Fruit fly (Drosophila melanogaster) whole organism, embryonic: ENCODE data around the gene RpS17.

Experiments
- Ada2b ChIP-seq: fragments of 200-800 bp; sonication (Bioruptor generic); IDR thresholded peaks from 2 replicates; pipeline ENCODE4 v1.3.6; 2022; ENCODE audit warnings: missing biosample characterization, missing genetic modification characterization
- Asciz ChIP-seq: fragments of 200-800 bp; sonication (Bioruptor generic); optimal IDR thresholded peaks from 2 replicates; lab custom pipeline; 2017; ENCODE audit warnings: missing biosample characterization, mild to moderate bottlenecking, missing genetic modification characterization, missing genetic modification reagents
- CG12236 ChIP-seq: fragments of 200-800 bp; sonication (Bioruptor generic); optimal IDR thresholded peaks from 2 replicates; lab custom pipeline; 2016; ENCODE audit warnings: missing biosample characterization, missing genetic modification characterization
- CG14667 ChIP-seq: fragments of 200-800 bp; sonication (Bioruptor generic); IDR thresholded peaks from 2 replicates; pipeline ENCODE4 v1.3.6; 2022; ENCODE audit warnings: missing biosample characterization, missing genetic modification characterization
- CG17328 ChIP-seq: fragments of 200-800 bp; sonication (Bioruptor generic); IDR thresholded peaks from 2 replicates; pipeline ENCODE4 v1.3.6; 2022; ENCODE audit warnings: missing biosample characterization, missing genetic modification characterization
- CG17568 ChIP-seq: fragments of 200-800 bp; sonication (Bioruptor generic); optimal IDR thresholded peaks from 2 replicates; lab custom pipeline; 2018; ENCODE audit warnings: missing biosample characterization, mild to moderate bottlenecking, missing genetic modification characterization, moderate library complexity
- CG32767 ChIP-seq: fragments of 200-800 bp; sonication (Bioruptor generic); IDR thresholded peaks from 2 replicates; pipeline ENCODE4 v1.3.6; 2022; ENCODE audit warnings: missing biosample characterization, missing genetic modification characterization
- CG33557 ChIP-seq: fragments of 200-800 bp; sonication (Bioruptor generic); optimal IDR thresholded peaks from 2 replicates; lab custom pipeline; 2019; ENCODE audit warnings: missing biosample characterization, mild to moderate bottlenecking, missing genetic modification characterization, moderate library complexity
- CG34422 ChIP-seq: fragments of 200-800 bp; sonication (Bioruptor generic); IDR thresholded peaks from 3 replicates; pipeline ENCODE4 v1.3.6; 2022; ENCODE audit warnings: missing biosample characterization, missing genetic modification characterization
- CG3838 ChIP-seq: fragments of 200-800 bp; sonication (Bioruptor generic); optimal IDR thresholded peaks from 3 replicates; lab custom pipeline; 2016; ENCODE audit warnings: missing biosample characterization, missing genetic modification characterization
- CG5180 ChIP-seq: fragments of 200-800 bp; sonication (Bioruptor generic); optimal IDR thresholded peaks from 3 replicates; lab custom pipeline; 2017; ENCODE audit warnings: missing biosample characterization, missing genetic modification characterization, mild to moderate bottlenecking, moderate library complexity, missing genetic modification reagents
- CG5245 ChIP-seq: fragments of 200-800 bp; sonication (Bioruptor generic); optimal IDR thresholded peaks from 3 replicates; lab custom pipeline; 2016; ENCODE audit warnings: missing biosample characterization, missing genetic modification characterization
- CG6272 ChIP-seq: fragments of 200-800 bp; sonication (Bioruptor generic); IDR thresholded peaks from 2 replicates; pipeline ENCODE4 v1.3.6; 2022; ENCODE audit warnings: missing biosample characterization, missing genetic modification characterization
- CG6765 ChIP-seq: fragments of 200-800 bp; sonication (Bioruptor generic); optimal IDR thresholded peaks from 3 replicates; lab custom pipeline; 2017; ENCODE audit warnings: missing biosample characterization, mild to moderate bottlenecking, missing genetic modification characterization
- CG8359 ChIP-seq: fragments of 200-800 bp; sonication (Bioruptor generic); optimal IDR thresholded peaks from 2 replicates; lab custom pipeline; 2017; ENCODE audit warnings: missing biosample characterization, mild to moderate bottlenecking, missing genetic modification characterization, borderline replicate concordance
- CG8924 ChIP-seq: fragments of 200-800 bp; optimal IDR thresholded peaks from 3 replicates; lab custom pipeline; 2019; ENCODE audit warnings: missing biosample characterization, mild to moderate bottlenecking, missing genetic modification characterization, moderate library complexity
- CG9437 ChIP-seq: fragments of 200-800 bp; sonication (Bioruptor generic); optimal IDR thresholded peaks from 2 replicates; lab custom pipeline; 2018; ENCODE audit warnings: missing biosample characterization, mild to moderate bottlenecking, missing genetic modification characterization
- CG9932 ChIP-seq: fragments of 200-800 bp; sonication (Bioruptor generic); IDR thresholded peaks from 2 replicates; pipeline ENCODE4 v1.3.6; 2022; ENCODE audit warnings: missing biosample characterization, missing genetic modification characterization
- CkIIα-i1 ChIP-seq: fragments of 200-800 bp; sonication (Bioruptor generic); IDR thresholded peaks from 2 replicates; pipeline ENCODE4 v1.3.6; 2022; ENCODE audit warnings: missing biosample characterization, missing genetic modification characterization
- CoRest ChIP-seq: fragments of 200-800 bp; sonication (Bioruptor generic); optimal IDR thresholded peaks from 3 replicates; lab custom pipeline; 2018; ENCODE audit warnings: missing biosample characterization, mild to moderate bottlenecking, missing genetic modification characterization, moderate library complexity
- Dad ChIP-seq: fragments of 200-800 bp; sonication (Bioruptor generic); optimal IDR thresholded peaks from 3 replicates; lab custom pipeline; 2016; ENCODE audit warnings: missing biosample characterization, missing genetic modification characterization
- Doc3 ChIP-seq: fragments of 200-800 bp; sonication (Bioruptor generic); IDR thresholded peaks from 3 replicates; pipeline ENCODE4 v1.3.6; 2022; ENCODE audit warnings: missing biosample characterization, missing genetic modification characterization; ENCODE audit not compliant: partially characterized antibody
- E2f2 ChIP-seq: fragments of 200-800 bp; sonication (Bioruptor generic); IDR thresholded peaks from 2 replicates; pipeline ENCODE4 v1.3.6; 2022; ENCODE audit warnings: missing biosample characterization, missing genetic modification characterization
- Fer3 ChIP-seq: fragments of 200-800 bp; sonication (Bioruptor generic); optimal IDR thresholded peaks from 2 replicates; lab custom pipeline; 2018; ENCODE audit warnings: missing biosample characterization, mild to moderate bottlenecking, missing genetic modification characterization, moderate library complexity
- H15 ChIP-seq: fragments of 200-800 bp; sonication (Bioruptor generic); IDR thresholded peaks from 3 replicates; pipeline ENCODE4 v1.3.6; 2022; ENCODE audit warnings: missing biosample characterization, missing genetic modification characterization
- HHEX ChIP-seq: fragments of 200-800 bp; sonication (Bioruptor generic); optimal IDR thresholded peaks from 3 replicates; lab custom pipeline; 2017; ENCODE audit warnings: missing biosample characterization, mild to moderate bottlenecking, missing genetic modification characterization, missing genetic modification reagents
- Hmx ChIP-seq: fragments of 200-800 bp; sonication (Bioruptor generic); optimal IDR thresholded peaks from 2 replicates; lab custom pipeline; 2016; ENCODE audit warnings: missing biosample characterization, missing genetic modification characterization
- Med ChIP-seq: fragments of 200-800 bp; sonication (Bioruptor generic); peaks from one replicate; lab custom pipeline; 2016; ENCODE audit warnings: missing biosample characterization, missing genetic modification characterization, mild to moderate bottlenecking, inconsistent platforms, moderate library complexity
- Mes4 ChIP-seq: fragments of 200-800 bp; sonication (Bioruptor generic); optimal IDR thresholded peaks from 2 replicates; lab custom pipeline; 2016; ENCODE audit warnings: missing biosample characterization, missing genetic modification characterization
- Oli ChIP-seq: fragments of 200-800 bp; sonication (Bioruptor generic); optimal IDR thresholded peaks from 2 replicates; lab custom pipeline; 2018; ENCODE audit warnings: missing biosample characterization, mild to moderate bottlenecking, missing genetic modification characterization, moderate library complexity
- Trl ChIP-seq, 3 experiments: fragments of >200 bp in 2 of 3; fragments of 200-800 bp in 1 of 3; sonication (Bioruptor generic) in 1 of 3; optimal IDR thresholded peaks; 2 replicates in 1 of 3; 3 replicates in 2 of 3; lab custom pipeline; 2016 to 2017; ENCODE audit warnings: missing biosample characterization in 1 of 3, missing genetic modification characterization in 1 of 3
- YL-1 ChIP-seq: fragments of 200-800 bp; sonication (Bioruptor generic); optimal IDR thresholded peaks from 3 replicates; lab custom pipeline; 2017; ENCODE audit warnings: missing biosample characterization, mild to moderate bottlenecking, missing genetic modification characterization
- al ChIP-seq: fragments of 200-800 bp; sonication (Bioruptor generic); IDR thresholded peaks from 2 replicates; pipeline ENCODE4 v1.3.6; 2022; ENCODE audit warnings: missing biosample characterization, missing genetic modification characterization
- ato ChIP-seq: fragments of 200-800 bp; sonication (Bioruptor generic); IDR thresholded peaks from 2 replicates; pipeline ENCODE4 v1.3.6; 2022; ENCODE audit warnings: missing biosample characterization, missing genetic modification characterization; ENCODE audit not compliant: partially characterized antibody
- cas ChIP-seq: fragments of 200-800 bp; sonication (Bioruptor generic); IDR thresholded peaks from 2 replicates; pipeline ENCODE4 v1.3.6; 2022; ENCODE audit warnings: missing biosample characterization, missing genetic modification characterization
- chinmo ChIP-seq: fragments of 200-800 bp; sonication (Bioruptor generic); IDR thresholded peaks from 4 replicates; pipeline ENCODE4 v1.3.6; 2022; ENCODE audit warnings: missing biosample characterization, missing genetic modification characterization; ENCODE audit not compliant: partially characterized antibody
- chm ChIP-seq: fragments of 200-800 bp; sonication (Bioruptor generic); IDR thresholded peaks from 2 replicates; pipeline ENCODE4 v1.3.6; 2022; ENCODE audit warnings: missing biosample characterization, missing genetic modification characterization
- ems ChIP-seq: fragments of 200-800 bp; sonication (Bioruptor generic); optimal IDR thresholded peaks from 3 replicates; lab custom pipeline; 2016; ENCODE audit warnings: missing biosample characterization, missing genetic modification characterization
- ewg ChIP-seq: fragments of 200-800 bp; sonication (Bioruptor generic); optimal IDR thresholded peaks from 3 replicates; lab custom pipeline; 2017; ENCODE audit warnings: mild to moderate bottlenecking, missing biosample characterization, missing genetic modification reagents, missing genetic modification characterization
- eyg ChIP-seq: fragments of 200-800 bp; sonication (Bioruptor generic); optimal IDR thresholded peaks from 3 replicates; lab custom pipeline; 2016; ENCODE audit warnings: missing biosample characterization, missing genetic modification characterization
- fru ChIP-seq: fragments of >200 bp; optimal IDR thresholded peaks from 2 replicates; lab custom pipeline; 2017
- gfzf ChIP-seq: fragments of 200-800 bp; sonication (Bioruptor generic); optimal IDR thresholded peaks from 2 replicates; lab custom pipeline; 2016; ENCODE audit warnings: missing biosample characterization, mild to moderate bottlenecking, missing genetic modification characterization, moderate library complexity
- hbn ChIP-seq: fragments of 200-800 bp; sonication (Bioruptor generic); IDR thresholded peaks from 2 replicates; pipeline ENCODE4 v1.3.6; 2022; ENCODE audit warnings: missing biosample characterization, missing genetic modification characterization; ENCODE audit not compliant: partially characterized antibody
- jigr1 ChIP-seq: fragments of 200-800 bp; sonication (Bioruptor generic); IDR thresholded peaks from 3 replicates; pipeline ENCODE4 v1.3.6; 2022; ENCODE audit warnings: missing biosample characterization, missing genetic modification characterization
- nerfin-1 ChIP-seq: fragments of 200-800 bp; sonication (Bioruptor generic); optimal IDR thresholded peaks from 3 replicates; lab custom pipeline; 2019; ENCODE audit warnings: missing biosample characterization, mild to moderate bottlenecking, missing genetic modification characterization, moderate library complexity
- pros ChIP-seq: fragments of 200-800 bp; sonication (Bioruptor generic); optimal IDR thresholded peaks from 3 replicates; lab custom pipeline; 2019; ENCODE audit warnings: missing biosample characterization, mild to moderate bottlenecking, missing genetic modification characterization, moderate library complexity
- rib ChIP-seq: fragments of 200-800 bp; sonication (Bioruptor generic); IDR thresholded peaks from 2 replicates; pipeline ENCODE4 v1.3.6; 2022; ENCODE audit warnings: missing biosample characterization, missing genetic modification characterization
- vvl ChIP-seq: fragments of 200-800 bp; sonication (Bioruptor generic); IDR thresholded peaks from 2 replicates; pipeline ENCODE4 v1.3.6; 2022; ENCODE audit warnings: missing biosample characterization, missing genetic modification characterization
- zen2 ChIP-seq: fragments of 200-800 bp; sonication (Bioruptor generic); IDR thresholded peaks from 3 replicates; pipeline ENCODE4 v1.3.6; 2022; ENCODE audit warnings: missing biosample characterization, missing genetic modification characterization; ENCODE audit not compliant: partially characterized antibody

The RpS17 gene

dm6 chr3L:9410754-9411423, 18.7 kb downstream of the RpS17 start, which contains the start of the genes CG4022 and Cpsf5 (continued):
- TF ChIP-seq CG5180 (no peak), CkIIα-i1 (no peak), CG9437 (GFP tag; lab: Kevin White, UChicago) (peak; percentile 60), CG9932 (GFP tag; lab: Robert Waterston, UW) (peak; percentile 93), vvl (GFP tag; lab: Robert Waterston, UW) (peak; percentile 85), CoRest (tag; lab: Kevin White, UChicago) (peak; percentile 91), CG8924 (tag; lab: Kevin White, UChicago) (peak; percentile 90), chinmo (GFP tag; lab: Robert Waterston, UW) (0 out of 4 replicates have a peak, but pooled peaks have one; percentile 26), eyg (GFP tag; lab: Kevin White, UChicago) (peak; percentile 2), Doc3 (GFP tag; lab: Robert Waterston, UW) (no peak), E2f2 (GFP tag; lab: Robert Waterston, UW) (peak; percentile 70), Hmx (GFP tag; lab: Kevin White, UChicago) (peak; percentile 44), hbn (no peak), CG3838 (peak; percentile 74), HHEX (peak; percentile 69), Med (peak; percentile 92), Fer3 (tag; lab: Kevin White, UChicago) (peak; percentile 78), CG14667 (GFP tag; lab: Robert Waterston, UW) (peak; percentile 68), Mes4 (peak; percentile 32), jigr1 (no peak), pros (GFP tag; lab: Kevin White, UChicago) (no peak), Oli (peak; percentile 69), ato (GFP tag; lab: Robert Waterston, UW) (no peak), zen2 (GFP tag; lab: Robert Waterston, UW) (no peak; the same call in 2 of the 3 replicates), CG6272 (peak; percentile 66), Trl (optimal IDR thresholded peaks at IDR 0.05; lab: Kevin White, UChicago) (no peak), Trl (GFP tag; optimal IDR thresholded peaks at IDR 0.05; lab: Kevin White, UChicago) (peak; percentile 57), cas (GFP tag; lab: Robert Waterston, UW) (peak; percentile 74), CG6765 (no peak), YL-1 (GFP tag; lab: Kevin White, UChicago) (peak; percentile 88), CG5245 (GFP tag; lab: Kevin White, UChicago) (peak; percentile 65), Asciz (GFP tag; lab: Kevin White, UChicago) (peak; percentile 52), chm (GFP tag; lab: Robert Waterston, UW) (peak; percentile 50; the same call in 1 of the 2 replicates), CG8359 (no peak), rib (peak; percentile 89; the same call in 1 of the 2 replicates), al (GFP tag; lab: Robert Waterston, UW) (peak; percentile 79), H15 (GFP tag; lab: Robert Waterston, UW) (peak; percentile 69; the same call in 2 of the 3 replicates), CG17328 (GFP tag; lab: Robert Waterston, UW) (peak; percentile 87), CG34422 (GFP tag; lab: Robert Waterston, UW) (peak; percentile 80), fru (no peak), CG32767 (GFP tag; lab: Robert Waterston, UW) (peak; percentile 91), ewg (GFP tag; lab: Kevin White, UChicago) (peak; percentile 79), CG17568 (GFP tag; lab: Kevin White, UChicago) (peak; percentile 63), CG12236 (GFP tag; lab: Kevin White, UChicago) (no peak), Ada2b (peak; percentile 78), ems (peak; percentile 70), nerfin-1 (tag; lab: Kevin White, UChicago) (peak; percentile 69), gfzf (peak; percentile 71), Dad (GFP tag; lab: Kevin White, UChicago) (peak; percentile 34), CG33557 (GFP tag; lab: Kevin White, UChicago) (peak; percentile 86)
